Worm (Caenorhabditis elegans) whole organism, midembryonic: ENCODE data around the gene ZK809.5.

Experiments
- flt-1 ChIP-seq: fragments of 200-800 bp; sonication (Bioruptor generic); IDR thresholded peaks from 2 replicates; pipeline ENCODE4 v1.3.6; 2022; ENCODE audit warnings: missing genetic modification characterization, missing compliant biosample characterization
- ref-1 ChIP-seq: fragments of 200-800 bp; sonication (Bioruptor generic); conservative IDR thresholded peaks from 2 replicates; pipeline ENCODE4 v1.3.6; 2022; ENCODE audit warnings: missing genetic modification reagents, missing genetic modification characterization, missing compliant biosample characterization
- tab-1 ChIP-seq: fragments of 200-800 bp; sonication (Bioruptor generic); IDR thresholded peaks from 2 replicates; pipeline ENCODE4 v1.3.6; 2022; ENCODE audit warnings: missing genetic modification characterization, missing compliant biosample characterization
- ztf-23 ChIP-seq: fragments of 200-800 bp; sonication (Bioruptor generic); IDR thresholded peaks from 2 replicates; pipeline ENCODE4 v1.3.6; 2022; ENCODE audit warnings: missing genetic modification reagents, missing genetic modification characterization, missing compliant biosample characterization

ce11 chrIV:11668001-11668400, 11.5 kb downstream of the ZK809.5 start, which contains the start of gene atg-4.2:
- TF ChIP-seq flt-1 (GFP tag; lab: Robert Waterston, UW) = no peak
- no peak for TF ChIP-seq tab-1
- no peak for TF ChIP-seq ref-1
- TF ChIP-seq ztf-23 = no peak
